Fruit fly (Drosophila melanogaster) whole organism, embryonic: ENCODE data around the gene CG11368.

Experiments
- ATbp ChIP-seq: fragments of 200-800 bp; sonication (Bioruptor generic); optimal IDR thresholded peaks from 2 replicates; lab custom pipeline; 2017; ENCODE audit warnings: missing biosample characterization, mild to moderate bottlenecking, missing genetic modification characterization, missing genetic modification reagents
- B-H1 ChIP-seq: fragments of 200-800 bp; sonication (Bioruptor generic); IDR thresholded peaks from 3 replicates; pipeline ENCODE4 v1.3.6; 2022; ENCODE audit warnings: missing biosample characterization, missing genetic modification characterization
- Bgb ChIP-seq: fragments of 200-800 bp; sonication (Bioruptor generic); IDR thresholded peaks from 2 replicates; pipeline ENCODE4 v1.3.6; 2022; ENCODE audit warnings: missing biosample characterization, missing genetic modification characterization; ENCODE audit not compliant: partially characterized antibody
- CG11696 ChIP-seq: fragments of 200-800 bp; sonication (Bioruptor generic); IDR thresholded peaks from 2 replicates; pipeline ENCODE4 v1.3.6; 2022; ENCODE audit warnings: missing biosample characterization, missing genetic modification characterization
- CG12219 ChIP-seq: fragments of 200-800 bp; sonication (Bioruptor generic); optimal IDR thresholded peaks from 3 replicates; lab custom pipeline; 2018; ENCODE audit warnings: missing biosample characterization, mild to moderate bottlenecking, missing genetic modification characterization
- CG1233 ChIP-seq: fragments of 200-800 bp; sonication (Bioruptor generic); optimal IDR thresholded peaks from 4 replicates; lab custom pipeline; 2018; ENCODE audit warnings: missing biosample characterization, mild to moderate bottlenecking, missing genetic modification characterization
- CG1832 ChIP-seq: fragments of 200-800 bp; sonication (Bioruptor generic); optimal IDR thresholded peaks from 2 replicates; lab custom pipeline; 2017; ENCODE audit warnings: missing biosample characterization, mild to moderate bottlenecking, missing genetic modification characterization, inconsistent platforms
- CG18476 ChIP-seq: fragments of 200-800 bp; sonication (Bioruptor generic); optimal IDR thresholded peaks from 2 replicates; lab custom pipeline; 2016; ENCODE audit warnings: missing biosample characterization, mild to moderate bottlenecking, missing genetic modification characterization
- CG34422 ChIP-seq: fragments of 200-800 bp; sonication (Bioruptor generic); IDR thresholded peaks from 3 replicates; pipeline ENCODE4 v1.3.6; 2022; ENCODE audit warnings: missing biosample characterization, missing genetic modification characterization
- CG4707 ChIP-seq: fragments of 200-800 bp; sonication (Bioruptor generic); optimal IDR thresholded peaks from 2 replicates; lab custom pipeline; 2018; ENCODE audit warnings: missing biosample characterization, mild to moderate bottlenecking, missing genetic modification characterization, moderate library complexity
- CG9215 ChIP-seq: fragments of 200-800 bp; sonication (Bioruptor generic); IDR thresholded peaks from 2 replicates; pipeline ENCODE4 v1.3.6; 2022; ENCODE audit warnings: missing biosample characterization, missing genetic modification characterization
- Deaf1 ChIP-seq: fragments of 200-800 bp; optimal IDR thresholded peaks from 3 replicates; lab custom pipeline; 2019; ENCODE audit warnings: missing biosample characterization, mild to moderate bottlenecking, missing genetic modification characterization, moderate library complexity
- H15 ChIP-seq: fragments of 200-800 bp; sonication (Bioruptor generic); IDR thresholded peaks from 3 replicates; pipeline ENCODE4 v1.3.6; 2022; ENCODE audit warnings: missing biosample characterization, missing genetic modification characterization
- HLH54F ChIP-seq: fragments of 200-800 bp; sonication (Bioruptor generic); optimal IDR thresholded peaks from 3 replicates; lab custom pipeline; 2016; ENCODE audit warnings: missing biosample characterization, missing genetic modification characterization
- Hey ChIP-seq: fragments of 200-800 bp; sonication (Bioruptor generic); optimal IDR thresholded peaks from 3 replicates; lab custom pipeline; 2018; ENCODE audit warnings: missing biosample characterization, mild to moderate bottlenecking, missing genetic modification characterization
- Hmx ChIP-seq: fragments of 200-800 bp; sonication (Bioruptor generic); optimal IDR thresholded peaks from 2 replicates; lab custom pipeline; 2016; ENCODE audit warnings: missing biosample characterization, missing genetic modification characterization
- Jarid2 ChIP-seq: fragments of 200-800 bp; sonication (Bioruptor generic); optimal IDR thresholded peaks from 3 replicates; lab custom pipeline; 2017; ENCODE audit warnings: mild to moderate bottlenecking, missing biosample characterization, missing genetic modification reagents, missing genetic modification characterization
- Lim3 ChIP-seq: fragments of 200-800 bp; sonication (Bioruptor generic); IDR thresholded peaks from 2 replicates; pipeline ENCODE4 v1.3.6; 2022; ENCODE audit warnings: missing biosample characterization, missing genetic modification characterization
- Nf-YC ChIP-seq: fragments of 200-800 bp; optimal IDR thresholded peaks from 3 replicates; lab custom pipeline; 2019; ENCODE audit warnings: missing biosample characterization, mild to moderate bottlenecking, missing genetic modification characterization, moderate library complexity
- Ptx1 ChIP-seq: fragments of 200-800 bp; sonication (Bioruptor generic); IDR thresholded peaks from 2 replicates; pipeline ENCODE4 v1.3.6; 2022; ENCODE audit warnings: missing biosample characterization, missing genetic modification characterization
- Rx ChIP-seq: fragments of 200-800 bp; sonication (Bioruptor generic); IDR thresholded peaks from 2 replicates; pipeline ENCODE4 v1.3.6; 2022; ENCODE audit warnings: missing biosample characterization, missing genetic modification characterization
- Trl ChIP-seq, 3 experiments: fragments of >200 bp in 2 of 3; fragments of 200-800 bp in 1 of 3; sonication (Bioruptor generic) in 1 of 3; optimal IDR thresholded peaks; 2 replicates in 1 of 3; 3 replicates in 2 of 3; lab custom pipeline; 2016 to 2017; ENCODE audit warnings: missing biosample characterization in 1 of 3, missing genetic modification characterization in 1 of 3
- Vsx1 ChIP-seq: fragments of 200-800 bp; sonication (Bioruptor generic); optimal IDR thresholded peaks from 2 replicates; lab custom pipeline; 2017; ENCODE audit warnings: missing biosample characterization, mild to moderate bottlenecking, missing genetic modification characterization, missing genetic modification reagents
- ab ChIP-seq: fragments of 200-800 bp; sonication (Bioruptor generic); optimal IDR thresholded peaks from 2 replicates; lab custom pipeline; 2016; ENCODE audit warnings: missing biosample characterization, missing genetic modification characterization
- aop ChIP-seq: fragments of 200-800 bp; sonication (Bioruptor generic); IDR thresholded peaks from 2 replicates; pipeline ENCODE4 v1.3.6; 2022; ENCODE audit warnings: missing biosample characterization, missing genetic modification characterization
- ap ChIP-seq: fragments of 200-800 bp; sonication (Bioruptor generic); IDR thresholded peaks from 2 replicates; pipeline ENCODE4 v1.3.6; 2022; ENCODE audit warnings: missing biosample characterization, missing genetic modification characterization
- btn ChIP-seq: fragments of 200-800 bp; sonication (Bioruptor generic); optimal IDR thresholded peaks from 2 replicates; lab custom pipeline; 2016; ENCODE audit warnings: missing biosample characterization, missing genetic modification characterization
- crol ChIP-seq: fragments of 200-800 bp; sonication (Bioruptor generic); IDR thresholded peaks from 2 replicates; pipeline ENCODE4 v1.3.6; 2022; ENCODE audit warnings: missing biosample characterization, missing genetic modification characterization
- da ChIP-seq: fragments of 200-800 bp; sonication (Bioruptor generic); optimal IDR thresholded peaks from 2 replicates; lab custom pipeline; 2016; ENCODE audit warnings: missing biosample characterization, missing genetic modification characterization
- en ChIP-seq: fragments of 200-800 bp; sonication (Bioruptor generic); optimal IDR thresholded peaks from 2 replicates; lab custom pipeline; 2016; ENCODE audit warnings: missing biosample characterization, missing genetic modification characterization
- esg ChIP-seq: fragments of 200-800 bp; sonication (Bioruptor generic); conservative IDR thresholded peaks from 2 replicates; pipeline ENCODE4 v1.3.6; 2022; ENCODE audit warnings: missing biosample characterization, missing genetic modification characterization
- eyg ChIP-seq: fragments of 200-800 bp; sonication (Bioruptor generic); optimal IDR thresholded peaks from 3 replicates; lab custom pipeline; 2016; ENCODE audit warnings: missing biosample characterization, missing genetic modification characterization
- gfzf ChIP-seq: fragments of 200-800 bp; sonication (Bioruptor generic); optimal IDR thresholded peaks from 2 replicates; lab custom pipeline; 2016; ENCODE audit warnings: missing biosample characterization, mild to moderate bottlenecking, missing genetic modification characterization, moderate library complexity
- ken ChIP-seq: fragments of 200-800 bp; sonication (Bioruptor generic); IDR thresholded peaks from 3 replicates; pipeline ENCODE4 v1.3.6; 2022; ENCODE audit warnings: missing biosample characterization, missing genetic modification characterization
- kni ChIP-seq: fragments of 200-800 bp; sonication (Bioruptor generic); optimal IDR thresholded peaks from 3 replicates; lab custom pipeline; 2017; ENCODE audit warnings: mild to moderate bottlenecking, missing biosample characterization, missing genetic modification reagents, missing genetic modification characterization
- mam ChIP-seq: fragments of 200-800 bp; sonication (Bioruptor generic); optimal IDR thresholded peaks from 3 replicates; lab custom pipeline; 2016; ENCODE audit warnings: missing biosample characterization, missing genetic modification characterization
- mirr ChIP-seq: fragments of 200-800 bp; sonication (Bioruptor generic); optimal IDR thresholded peaks from 3 replicates; lab custom pipeline; 2018; ENCODE audit warnings: missing biosample characterization, mild to moderate bottlenecking, missing genetic modification characterization
- nerfin-1 ChIP-seq: fragments of 200-800 bp; sonication (Bioruptor generic); optimal IDR thresholded peaks from 3 replicates; lab custom pipeline; 2019; ENCODE audit warnings: missing biosample characterization, mild to moderate bottlenecking, missing genetic modification characterization, moderate library complexity
- odd ChIP-seq: fragments of 200-800 bp; sonication (Bioruptor generic); optimal IDR thresholded peaks from 2 replicates; lab custom pipeline; 2017; ENCODE audit warnings: missing biosample characterization, mild to moderate bottlenecking, missing genetic modification characterization
- pb ChIP-seq: fragments of 200-800 bp; sonication (Bioruptor generic); optimal IDR thresholded peaks from 3 replicates; lab custom pipeline; 2016; ENCODE audit warnings: missing biosample characterization, missing genetic modification characterization
- pita ChIP-seq: fragments of 200-800 bp; sonication (Bioruptor generic); optimal IDR thresholded peaks from 2 replicates; lab custom pipeline; 2017; ENCODE audit warnings: missing biosample characterization, mild to moderate bottlenecking, missing genetic modification characterization
- prd ChIP-seq, 3 experiments: fragments of >200 bp in 2 of 3; fragments of 200-800 bp in 1 of 3; sonication (Bioruptor generic) in 1 of 3; optimal IDR thresholded peaks in 2 of 3; IDR thresholded peaks in 1 of 3; 2 replicates in 2 of 3; 3 replicates in 1 of 3; pipeline versions ENCODE4 v1.3.6 to Lab custom; 2017 to 2022; ENCODE audit warnings: missing biosample characterization in 1 of 3, missing genetic modification characterization in 1 of 3
- psq ChIP-seq: fragments of 200-800 bp; sonication (Bioruptor generic); optimal IDR thresholded peaks from 2 replicates; lab custom pipeline; 2017; ENCODE audit warnings: missing biosample characterization, missing genetic modification characterization
- ro ChIP-seq: fragments of 200-800 bp; sonication (Bioruptor generic); IDR thresholded peaks from 2 replicates; pipeline ENCODE4 v1.3.6; 2022; ENCODE audit warnings: missing biosample characterization, missing genetic modification characterization
- sens ChIP-seq: fragments of 200-800 bp; sonication (Bioruptor generic); peaks from one replicate; lab custom pipeline; 2016; ENCODE audit warnings: missing biosample characterization, missing genetic modification characterization
- sim ChIP-seq: fragments of 200-800 bp; sonication (Bioruptor generic); IDR thresholded peaks from 2 replicates; pipeline ENCODE4 v1.3.6; 2022; ENCODE audit warnings: missing biosample characterization, missing genetic modification characterization
- sna ChIP-seq: fragments of 200-800 bp; sonication (Bioruptor generic); IDR thresholded peaks from 2 replicates; pipeline ENCODE4 v1.3.6; 2022; ENCODE audit warnings: missing biosample characterization, missing genetic modification characterization; ENCODE audit not compliant: partially characterized antibody
- stc ChIP-seq: fragments of 200-800 bp; sonication (Bioruptor generic); IDR thresholded peaks from 2 replicates; pipeline ENCODE4 v1.3.6; 2022; ENCODE audit warnings: missing biosample characterization, missing genetic modification characterization
- tap ChIP-seq: fragments of 200-800 bp; optimal IDR thresholded peaks from 3 replicates; lab custom pipeline; 2019; ENCODE audit warnings: missing biosample characterization, mild to moderate bottlenecking, missing genetic modification characterization, moderate library complexity
- tio ChIP-seq: fragments of 200-800 bp; sonication (Bioruptor generic); optimal IDR thresholded peaks from 2 replicates; lab custom pipeline; 2017; ENCODE audit warnings: missing biosample characterization, missing genetic modification characterization, inconsistent platforms
- toy ChIP-seq: fragments of 200-800 bp; sonication (Bioruptor generic); IDR thresholded peaks from 2 replicates; pipeline ENCODE4 v1.3.6; 2022; ENCODE audit warnings: missing biosample characterization, missing genetic modification characterization
- vvl ChIP-seq: fragments of 200-800 bp; sonication (Bioruptor generic); IDR thresholded peaks from 2 replicates; pipeline ENCODE4 v1.3.6; 2022; ENCODE audit warnings: missing biosample characterization, missing genetic modification characterization

CG11368 gene

DNA sequence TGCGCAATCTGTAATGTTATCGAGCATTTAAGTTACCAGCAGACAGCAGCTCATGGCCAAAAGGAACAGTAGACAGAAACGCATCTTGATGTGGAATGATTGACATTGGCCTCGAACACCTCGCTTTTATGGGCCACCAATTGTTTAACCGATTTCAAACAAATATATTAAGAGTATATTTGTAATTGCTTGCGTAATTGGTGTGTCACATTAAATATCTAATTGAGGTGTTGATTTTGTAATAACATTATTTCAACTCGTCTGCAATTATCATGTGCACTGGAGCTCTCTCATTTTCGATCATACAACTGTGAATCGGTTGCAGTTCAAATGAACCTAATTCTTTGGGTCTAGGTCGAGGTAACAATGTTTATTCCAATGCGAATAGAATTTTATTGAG is 26.4 kb upstream of the CG11368 start, which contains the start of gene CG32726 (continued):
- TF ChIP-seq CG4707 (GFP tag; lab: Kevin White, UChicago): no peak
- TF ChIP-seq B-H1 (GFP tag; lab: Robert Waterston, UW): no peak
- no peak for TF ChIP-seq sim (GFP tag; lab: Robert Waterston, UW)
- TF ChIP-seq ap: no peak
- no peak for TF ChIP-seq CG11696 (GFP tag; lab: Robert Waterston, UW)

DNA sequence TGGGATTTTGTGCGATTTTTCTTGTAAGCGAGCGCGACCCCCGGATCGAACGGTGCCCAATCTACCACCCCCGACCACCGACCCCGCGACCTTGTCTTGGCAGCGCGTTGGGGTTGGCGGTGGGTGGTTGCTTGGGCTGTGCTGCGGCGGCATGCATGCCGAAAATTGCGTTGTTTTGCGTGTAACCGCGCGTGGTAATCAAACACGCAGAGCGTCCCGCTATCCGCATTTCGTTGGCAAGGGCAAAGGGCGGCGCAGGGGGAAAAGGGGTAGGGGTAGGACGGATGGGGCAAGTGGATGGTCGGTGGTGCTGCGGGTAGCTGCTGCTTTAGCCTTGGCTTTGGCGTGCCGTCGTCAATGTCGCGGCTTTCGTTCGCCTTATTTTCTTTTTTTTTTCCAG is 19.6 kb upstream of the CG11368 start:
- TF ChIP-seq aop (no peak), prd (optimal IDR thresholded peaks at IDR 0.05; lab: Kevin White, UChicago) (no peak), prd (GFP tag; IDR thresholded peaks at IDR 0.05; lab: Robert Waterston, UW) (no peak), Vsx1 (GFP tag; lab: Kevin White, UChicago) (no peak), Ptx1 (GFP tag; lab: Robert Waterston, UW) (no peak), mirr (GFP tag; lab: Kevin White, UChicago) (peak; percentile 27), ro (no peak), CG9215 (GFP tag; lab: Robert Waterston, UW) (no peak), Jarid2 (GFP tag; lab: Kevin White, UChicago) (no peak), da (GFP tag; lab: Kevin White, UChicago) (no peak), nerfin-1 (tag; lab: Kevin White, UChicago) (peak; percentile 81), Bgb (GFP tag; lab: Robert Waterston, UW) (no peak), CG1233 (no peak), CG12219 (GFP tag; lab: Kevin White, UChicago) (no peak), Rx (GFP tag; lab: Robert Waterston, UW) (no peak), odd (no peak), CG18476 (no peak), esg (GFP tag; lab: Robert Waterston, UW) (no peak), psq (GFP tag; lab: Kevin White, UChicago) (no peak), tap (tag; lab: Kevin White, UChicago) (no peak), HLH54F (GFP tag; lab: Kevin White, UChicago) (no peak), Hey (tag; lab: Kevin White, UChicago) (peak; percentile 6), pita (GFP tag; lab: Kevin White, UChicago) (no peak), ken (GFP tag; lab: Robert Waterston, UW) (no peak), crol (peak; percentile 85), Hmx (GFP tag; lab: Kevin White, UChicago) (no peak), pb (GFP tag; lab: Kevin White, UChicago) (no peak), Nf-YC (no peak), sens (no peak), vvl (GFP tag; lab: Robert Waterston, UW) (no peak), gfzf (GFP tag; lab: Kevin White, UChicago) (no peak), H15 (GFP tag; lab: Robert Waterston, UW) (no peak), ATbp (GFP tag; lab: Kevin White, UChicago) (no peak), ab (GFP tag; lab: Kevin White, UChicago) (no peak), kni (GFP tag; lab: Kevin White, UChicago) (no peak)

DNA sequence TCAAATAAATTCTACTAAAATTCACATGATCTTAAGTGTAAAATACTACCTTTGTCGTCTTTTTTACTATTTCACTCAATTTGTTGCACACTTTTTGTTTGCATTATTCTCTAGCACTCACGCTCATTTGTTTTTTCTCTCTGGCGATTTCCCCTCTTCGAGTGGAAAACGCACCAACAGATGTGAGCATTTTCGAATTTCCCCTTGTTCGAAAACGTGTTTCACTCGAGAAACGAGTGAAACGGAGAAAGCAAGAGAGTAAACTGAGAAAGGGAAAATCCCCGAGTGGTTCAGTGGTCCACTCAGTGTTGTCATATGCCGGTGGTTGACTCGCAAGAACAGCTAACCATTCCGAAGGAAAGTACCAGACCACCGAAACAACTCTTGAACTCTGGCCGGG is 7.0 kb upstream of the CG11368 start:
- TF ChIP-seq eyg (GFP tag; lab: Kevin White, UChicago): no peak
- no peak for TF ChIP-seq toy (GFP tag; lab: Robert Waterston, UW)
- no peak for TF ChIP-seq en (GFP tag; lab: Kevin White, UChicago)
- no peak for TF ChIP-seq CG1832
- TF ChIP-seq sna: no peak
- no peak for TF ChIP-seq tio (GFP tag; lab: Kevin White, UChicago)
- TF ChIP-seq mam: no peak
- peak; percentile 16 to 49 for TF ChIP-seq Trl (optimal IDR thresholded peaks at IDR 0.05; lab: Kevin White, UChicago)
- TF ChIP-seq Trl (GFP tag; optimal IDR thresholded peaks at IDR 0.05; lab: Kevin White, UChicago): no peak
- TF ChIP-seq Lim3 (GFP tag; lab: Robert Waterston, UW): no peak
- peak; percentile 24 for TF ChIP-seq Deaf1 (tag; lab: Kevin White, UChicago)
- no peak for TF ChIP-seq stc (GFP tag; lab: Robert Waterston, UW)
- TF ChIP-seq CG34422 (GFP tag; lab: Robert Waterston, UW): no peak
- no peak for TF ChIP-seq btn (GFP tag; lab: Kevin White, UChicago)
